Fruit fly (Drosophila melanogaster) whole organism, adult: ENCODE results near the gene CG4586.

Experiments used
- CG11617 ChIP-seq: fragments of 200-800 bp; sonication (Bioruptor generic); optimal IDR thresholded peaks from 2 replicates; lab custom pipeline; 2017; ENCODE audit warnings: mild to moderate bottlenecking, missing biosample characterization, missing genetic modification reagents, missing genetic modification characterization
- CG12768 ChIP-seq: fragments of 200-800 bp; sonication (Bioruptor generic); optimal IDR thresholded peaks from 2 replicates; lab custom pipeline; 2017; ENCODE audit warnings: missing biosample characterization, missing genetic modification characterization, mild to moderate bottlenecking, moderate library complexity, missing genetic modification reagents
- CG14711 ChIP-seq: fragments of 200-800 bp; sonication (Bioruptor generic); optimal IDR thresholded peaks from 2 replicates; lab custom pipeline; 2018; ENCODE audit warnings: missing biosample characterization, mild to moderate bottlenecking, missing genetic modification characterization, moderate library complexity
- CG1620 ChIP-seq: fragments of 200-800 bp; sonication (Bioruptor generic); optimal IDR thresholded peaks from 2 replicates; lab custom pipeline; 2016; ENCODE audit warnings: missing biosample characterization, missing genetic modification characterization
- CG33017 ChIP-seq: fragments of 200-800 bp; sonication (Bioruptor generic); optimal IDR thresholded peaks from 2 replicates; lab custom pipeline; 2018; ENCODE audit warnings: missing biosample characterization, mild to moderate bottlenecking, missing genetic modification characterization, moderate library complexity
- CG5204 ChIP-seq: fragments of 200-800 bp; sonication (Bioruptor generic); optimal IDR thresholded peaks from 2 replicates; lab custom pipeline; 2016; ENCODE audit warnings: missing biosample characterization, missing genetic modification characterization
- CG7045 ChIP-seq: fragments of 200-800 bp; sonication (Bioruptor generic); optimal IDR thresholded peaks from 2 replicates; lab custom pipeline; 2017; ENCODE audit warnings: missing biosample characterization, mild to moderate bottlenecking, missing genetic modification characterization
- CG7101 ChIP-seq: fragments of 200-800 bp; sonication (Bioruptor generic); optimal IDR thresholded peaks from 2 replicates; lab custom pipeline; 2018; ENCODE audit warnings: missing biosample characterization, mild to moderate bottlenecking, missing genetic modification characterization, moderate library complexity
- Clk ChIP-seq: fragments of 200-800 bp; sonication (Bioruptor generic); optimal IDR thresholded peaks from 2 replicates; lab custom pipeline; 2017; ENCODE audit warnings: missing biosample characterization, missing genetic modification characterization
- Crg-1 ChIP-seq: fragments of 200-800 bp; sonication (Bioruptor generic); optimal IDR thresholded peaks from 2 replicates; lab custom pipeline; 2016; ENCODE audit warnings: missing biosample characterization, missing genetic modification characterization
- Hr96 ChIP-seq: fragments of 200-800 bp; sonication (Bioruptor generic); optimal IDR thresholded peaks from 2 replicates; lab custom pipeline; 2016; ENCODE audit warnings: missing biosample characterization, missing genetic modification characterization
- Mnt ChIP-seq: fragments of 200-800 bp; sonication (Bioruptor generic); optimal IDR thresholded peaks from 2 replicates; lab custom pipeline; 2016; ENCODE audit warnings: missing biosample characterization, mild to moderate bottlenecking, missing genetic modification characterization
- bab1 ChIP-seq: fragments of 200-800 bp; sonication (Bioruptor generic); optimal IDR thresholded peaks from 3 replicates; lab custom pipeline; 2019; ENCODE audit warnings: missing biosample characterization, mild to moderate bottlenecking, missing genetic modification characterization, moderate library complexity
- cic ChIP-seq: fragments of 200-800 bp; sonication (Bioruptor generic); optimal IDR thresholded peaks from 2 replicates; lab custom pipeline; 2017; ENCODE audit warnings: missing biosample characterization, mild to moderate bottlenecking, missing genetic modification characterization, moderate library complexity
- cnc ChIP-seq, 2 experiments: fragments of >200 bp; optimal IDR thresholded peaks; 2 replicates each; lab custom pipeline; 2017
- kay ChIP-seq: fragments of 200-800 bp; sonication (Bioruptor generic); peaks from one replicate; lab custom pipeline; 2016; ENCODE audit warnings: missing biosample characterization, missing genetic modification characterization, borderline replicate concordance
- ovo ChIP-seq: fragments of 200-800 bp; sonication (Bioruptor generic); optimal IDR thresholded peaks from 2 replicates; lab custom pipeline; 2016; ENCODE audit warnings: missing biosample characterization, missing genetic modification characterization
- pad ChIP-seq: fragments of 200-800 bp; sonication (Bioruptor generic); optimal IDR thresholded peaks from 3 replicates; lab custom pipeline; 2017; ENCODE audit warnings: missing biosample characterization, missing genetic modification characterization, mild to moderate bottlenecking, moderate library complexity, missing genetic modification reagents
- tj ChIP-seq: fragments of 200-800 bp; sonication (Bioruptor generic); optimal IDR thresholded peaks from 3 replicates; lab custom pipeline; 2017; ENCODE audit warnings: missing biosample characterization, mild to moderate bottlenecking, missing genetic modification characterization, moderate library complexity
- toe ChIP-seq: fragments of 200-800 bp; sonication (Bioruptor generic); optimal IDR thresholded peaks from 2 replicates; lab custom pipeline; 2016; ENCODE audit warnings: missing biosample characterization, missing genetic modification characterization

Gene CG4586

dm6 chrX:7000444-7001134 is 30.9 kb downstream of the CG4586 start:
- TF ChIP-seq CG7101 (tag; lab: Kevin White, UChicago) (no peak), cnc (optimal IDR thresholded peaks at IDR 0.05; lab: Kevin White, UChicago) (no peak), tj (GFP tag; lab: Kevin White, UChicago) (no peak), CG1620 (GFP tag; lab: Kevin White, UChicago) (no peak), Mnt (GFP tag; lab: Kevin White, UChicago) (no peak), CG14711 (tag; lab: Kevin White, UChicago) (no peak), CG5204 (GFP tag; lab: Kevin White, UChicago) (no peak), CG7045 (no peak), toe (GFP tag; lab: Kevin White, UChicago) (no peak), kay (GFP tag; lab: Kevin White, UChicago) (no peak), CG11617 (GFP tag; lab: Kevin White, UChicago) (no peak), CG12768 (GFP tag; lab: Kevin White, UChicago) (no peak), pad (GFP tag; lab: Kevin White, UChicago) (no peak), cic (no peak), CG33017 (tag; lab: Kevin White, UChicago) (no peak), Hr96 (GFP tag; lab: Kevin White, UChicago) (no peak), Crg-1 (GFP tag; lab: Kevin White, UChicago) (no peak), bab1 (GFP tag; lab: Kevin White, UChicago) (no peak), Clk (GFP tag; lab: Kevin White, UChicago) (no peak), ovo (GFP tag; lab: Kevin White, UChicago) (no peak)

- TF ChIP-seq kay (GFP tag; lab: Kevin White, UChicago) (no peak), Mnt (GFP tag; lab: Kevin White, UChicago) (no peak), CG11617 (GFP tag; lab: Kevin White, UChicago) (no peak), cic (no peak), Clk (GFP tag; lab: Kevin White, UChicago) (no peak), CG14711 (tag; lab: Kevin White, UChicago) (no peak), ovo (GFP tag; lab: Kevin White, UChicago) (no peak), CG5204 (GFP tag; lab: Kevin White, UChicago) (no peak), cnc (optimal IDR thresholded peaks at IDR 0.05; lab: Kevin White, UChicago) (no peak), CG1620 (GFP tag; lab: Kevin White, UChicago) (no peak), CG7101 (tag; lab: Kevin White, UChicago) (no peak), bab1 (GFP tag; lab: Kevin White, UChicago) (no peak), CG7045 (no peak), CG33017 (tag; lab: Kevin White, UChicago) (no peak)
These were observed 31.5 kb downstream of the CG4586 start for dm6 chrX:7001135-7001769.

dm6 chrX:7004101-7004700 is 34.5 kb downstream of the CG4586 start:
- TF ChIP-seq Mnt (GFP tag; lab: Kevin White, UChicago): peak; percentile 26
- TF ChIP-seq cic: no peak
- TF ChIP-seq bab1 (GFP tag; lab: Kevin White, UChicago): no peak
- peak; percentile 38 for TF ChIP-seq CG1620 (GFP tag; lab: Kevin White, UChicago)
- TF ChIP-seq CG7045: no peak
- TF ChIP-seq Crg-1 (GFP tag; lab: Kevin White, UChicago): peak; percentile 45
- peak; percentile 3 for TF ChIP-seq CG11617 (GFP tag; lab: Kevin White, UChicago)
- TF ChIP-seq kay (GFP tag; lab: Kevin White, UChicago): no peak
- peak; percentile 54 for TF ChIP-seq CG7101 (tag; lab: Kevin White, UChicago)
- TF ChIP-seq pad (GFP tag; lab: Kevin White, UChicago): peak; percentile 30

dm6 chrX:7005444-7005843 is 35.7 kb downstream of the CG4586 start:
- TF ChIP-seq tj (GFP tag; lab: Kevin White, UChicago) (peak; percentile 62), toe (GFP tag; lab: Kevin White, UChicago) (no peak), pad (GFP tag; lab: Kevin White, UChicago) (no peak)

- TF ChIP-seq Hr96 (GFP tag; lab: Kevin White, UChicago): no peak
- TF ChIP-seq CG14711 (tag; lab: Kevin White, UChicago): peak; percentile 13
These were observed 38.0 kb downstream of the CG4586 start for dm6 chrX:7007693-7008092.
